Fruit fly (Drosophila melanogaster) whole organism, embryonic: ENCODE measurements around the gene Klp68D.

Experiments used
- Adf1 ChIP-seq: fragments of 200-800 bp; sonication (Bioruptor generic); IDR thresholded peaks from 2 replicates; pipeline ENCODE4 v1.3.6; 2022; ENCODE audit warnings: missing biosample characterization, missing genetic modification characterization
- B-H2 ChIP-seq: fragments of 200-800 bp; sonication (Bioruptor generic); optimal IDR thresholded peaks from 2 replicates; lab custom pipeline; 2018; ENCODE audit warnings: missing biosample characterization, mild to moderate bottlenecking, missing genetic modification characterization
- BEAF-32 ChIP-seq: fragments of 200-800 bp; sonication (Bioruptor generic); optimal IDR thresholded peaks from 3 replicates; lab custom pipeline; 2017; ENCODE audit warnings: missing biosample characterization, missing genetic modification characterization, mild to moderate bottlenecking, moderate library complexity, missing genetic modification reagents
- CG10274 ChIP-seq: fragments of 200-800 bp; sonication (Bioruptor generic); optimal IDR thresholded peaks from 3 replicates; lab custom pipeline; 2017; ENCODE audit warnings: missing biosample characterization, mild to moderate bottlenecking, missing genetic modification characterization
- CG10565 ChIP-seq: fragments of 200-800 bp; sonication (Bioruptor generic); optimal IDR thresholded peaks from 3 replicates; lab custom pipeline; 2016; ENCODE audit warnings: missing biosample characterization, mild to moderate bottlenecking, missing genetic modification characterization
- CG11085 ChIP-seq: fragments of 200-800 bp; sonication (Bioruptor generic); IDR thresholded peaks from 2 replicates; pipeline ENCODE4 v1.3.6; 2022; ENCODE audit warnings: missing biosample characterization, missing genetic modification characterization
- CG11504 ChIP-seq: fragments of 200-800 bp; sonication (Bioruptor generic); optimal IDR thresholded peaks from 3 replicates; lab custom pipeline; 2019; ENCODE audit warnings: missing biosample characterization, mild to moderate bottlenecking, missing genetic modification characterization, moderate library complexity
- CG12104 ChIP-seq: fragments of 200-800 bp; sonication (Bioruptor generic); optimal IDR thresholded peaks from 3 replicates; lab custom pipeline; 2016; ENCODE audit warnings: missing biosample characterization, missing genetic modification characterization
- CG12236 ChIP-seq: fragments of 200-800 bp; sonication (Bioruptor generic); optimal IDR thresholded peaks from 2 replicates; lab custom pipeline; 2016; ENCODE audit warnings: missing biosample characterization, missing genetic modification characterization
- CG13296 ChIP-seq: fragments of 200-800 bp; sonication (Bioruptor generic); optimal IDR thresholded peaks from 3 replicates; lab custom pipeline; 2018; ENCODE audit warnings: missing biosample characterization, mild to moderate bottlenecking, missing genetic modification characterization
- CG14667 ChIP-seq: fragments of 200-800 bp; sonication (Bioruptor generic); IDR thresholded peaks from 2 replicates; pipeline ENCODE4 v1.3.6; 2022; ENCODE audit warnings: missing biosample characterization, missing genetic modification characterization
- CG15479 ChIP-seq: fragments of 200-800 bp; sonication (Bioruptor generic); optimal IDR thresholded peaks from 3 replicates; lab custom pipeline; 2019; ENCODE audit warnings: missing biosample characterization, mild to moderate bottlenecking, missing genetic modification characterization, moderate library complexity
- CG17612 ChIP-seq: fragments of 200-800 bp; sonication (Bioruptor generic); IDR thresholded peaks from 2 replicates; pipeline ENCODE4 v1.3.6; 2022; ENCODE audit warnings: missing biosample characterization, missing genetic modification characterization
- CG1832 ChIP-seq: fragments of 200-800 bp; sonication (Bioruptor generic); optimal IDR thresholded peaks from 2 replicates; lab custom pipeline; 2017; ENCODE audit warnings: missing biosample characterization, mild to moderate bottlenecking, missing genetic modification characterization, inconsistent platforms
- CG18764 ChIP-seq: fragments of 200-800 bp; sonication (Bioruptor generic); optimal IDR thresholded peaks from 3 replicates; lab custom pipeline; 2016; ENCODE audit warnings: missing biosample characterization, missing genetic modification characterization
- CG3281 ChIP-seq: fragments of 200-800 bp; sonication (Bioruptor generic); optimal IDR thresholded peaks from 3 replicates; lab custom pipeline; 2017; ENCODE audit warnings: missing biosample characterization, mild to moderate bottlenecking, missing genetic modification characterization
- CG42726 ChIP-seq: fragments of 200-800 bp; sonication (Bioruptor generic); IDR thresholded peaks from 2 replicates; pipeline ENCODE4 v1.3.6; 2022; ENCODE audit warnings: missing biosample characterization, missing genetic modification characterization; ENCODE audit not compliant: partially characterized antibody
- CG6689 ChIP-seq: fragments of 200-800 bp; sonication (Bioruptor generic); IDR thresholded peaks from 2 replicates; pipeline ENCODE4 v1.3.6; 2022; ENCODE audit warnings: missing biosample characterization, missing genetic modification characterization
- CG6791 ChIP-seq: fragments of 200-800 bp; sonication (Bioruptor generic); IDR thresholded peaks from 3 replicates; pipeline ENCODE4 v1.3.6; 2022; ENCODE audit warnings: missing biosample characterization, missing genetic modification characterization; ENCODE audit not compliant: partially characterized antibody
- CG6813 ChIP-seq: fragments of 200-800 bp; sonication (Bioruptor generic); optimal IDR thresholded peaks from 2 replicates; lab custom pipeline; 2017; ENCODE audit warnings: missing biosample characterization, missing genetic modification characterization, mild to moderate bottlenecking, moderate library complexity, missing genetic modification reagents
- CG7786 ChIP-seq: fragments of 200-800 bp; sonication (Bioruptor generic); optimal IDR thresholded peaks from 2 replicates; lab custom pipeline; 2016; ENCODE audit warnings: missing biosample characterization, missing genetic modification characterization
- D19B ChIP-seq: fragments of 200-800 bp; sonication (Bioruptor generic); optimal IDR thresholded peaks from 2 replicates; lab custom pipeline; 2017; ENCODE audit warnings: missing biosample characterization, mild to moderate bottlenecking, missing genetic modification characterization
- Dref ChIP-seq: fragments of 200-800 bp; sonication (Bioruptor generic); IDR thresholded peaks from 2 replicates; pipeline ENCODE4 v1.3.6; 2022; ENCODE audit warnings: missing biosample characterization, missing genetic modification characterization
- Drgx ChIP-seq: fragments of 200-800 bp; sonication (Bioruptor generic); IDR thresholded peaks from 2 replicates; pipeline ENCODE4 v1.3.6; 2022; ENCODE audit warnings: missing biosample characterization, missing genetic modification characterization
- Eip74EF ChIP-seq, 2 experiments: fragments of 200-800 bp in 1 of 2; fragments of >200 bp in 1 of 2; sonication (Bioruptor generic) in 1 of 2; optimal IDR thresholded peaks; 2 replicates each; lab custom pipeline; 2017 to 2019; ENCODE audit warnings: missing biosample characterization in 2 of 2, missing genetic modification characterization in 2 of 2, mild to moderate bottlenecking in 1 of 2, moderate library complexity in 1 of 2
- H2.0 ChIP-seq: fragments of 200-800 bp; sonication (Bioruptor generic); IDR thresholded peaks from 2 replicates; pipeline ENCODE4 v1.3.6; 2022; ENCODE audit warnings: missing biosample characterization, missing genetic modification characterization
- Hmr ChIP-seq: fragments of 200-800 bp; sonication (Bioruptor generic); optimal IDR thresholded peaks from 3 replicates; lab custom pipeline; 2017; ENCODE audit warnings: mild to moderate bottlenecking, missing biosample characterization, missing genetic modification reagents, missing genetic modification characterization
- Hr39 ChIP-seq: fragments of >200 bp; optimal IDR thresholded peaks from 2 replicates; lab custom pipeline; 2017
- Mes4 ChIP-seq: fragments of 200-800 bp; sonication (Bioruptor generic); optimal IDR thresholded peaks from 2 replicates; lab custom pipeline; 2016; ENCODE audit warnings: missing biosample characterization, missing genetic modification characterization
- Rfx ChIP-seq: fragments of 200-800 bp; sonication (Bioruptor generic); IDR thresholded peaks from 2 replicates; pipeline ENCODE4 v1.3.6; 2022; ENCODE audit warnings: missing biosample characterization, missing genetic modification characterization
- Taf1 ChIP-seq: fragments of 200-800 bp; sonication (Bioruptor generic); IDR thresholded peaks from 2 replicates; pipeline ENCODE4 v1.3.6; 2022; ENCODE audit warnings: missing biosample characterization, missing genetic modification characterization
- Trl ChIP-seq, 3 experiments: fragments of >200 bp in 2 of 3; fragments of 200-800 bp in 1 of 3; sonication (Bioruptor generic) in 1 of 3; optimal IDR thresholded peaks; 2 replicates in 1 of 3; 3 replicates in 2 of 3; lab custom pipeline; 2016 to 2017; ENCODE audit warnings: missing biosample characterization in 1 of 3, missing genetic modification characterization in 1 of 3
- Xrp1 ChIP-seq: fragments of 200-800 bp; sonication (Bioruptor generic); IDR thresholded peaks from 2 replicates; pipeline ENCODE4 v1.3.6; 2022; ENCODE audit warnings: missing biosample characterization, missing genetic modification characterization
- ara ChIP-seq: fragments of 200-800 bp; sonication (Bioruptor generic); IDR thresholded peaks from 2 replicates; pipeline ENCODE4 v1.3.6; 2022; ENCODE audit warnings: missing biosample characterization, missing genetic modification characterization
- ato ChIP-seq: fragments of 200-800 bp; sonication (Bioruptor generic); IDR thresholded peaks from 2 replicates; pipeline ENCODE4 v1.3.6; 2022; ENCODE audit warnings: missing biosample characterization, missing genetic modification characterization; ENCODE audit not compliant: partially characterized antibody
- bcd ChIP-seq: fragments of 200-800 bp; sonication (Bioruptor generic); optimal IDR thresholded peaks from 2 replicates; lab custom pipeline; 2017; ENCODE audit warnings: missing biosample characterization, mild to moderate bottlenecking, missing genetic modification characterization
- cas ChIP-seq: fragments of 200-800 bp; sonication (Bioruptor generic); IDR thresholded peaks from 2 replicates; pipeline ENCODE4 v1.3.6; 2022; ENCODE audit warnings: missing biosample characterization, missing genetic modification characterization
- ci ChIP-seq: fragments of 200-800 bp; sonication (Bioruptor generic); IDR thresholded peaks from 3 replicates; pipeline ENCODE4 v1.3.6; 2022; ENCODE audit warnings: missing biosample characterization, missing genetic modification characterization
- danr ChIP-seq: fragments of 200-800 bp; sonication (Bioruptor generic); IDR thresholded peaks from 2 replicates; pipeline ENCODE4 v1.3.6; 2022; ENCODE audit warnings: missing biosample characterization, missing genetic modification characterization
- dm ChIP-seq: fragments of 200-800 bp; sonication (Bioruptor generic); optimal IDR thresholded peaks from 3 replicates; lab custom pipeline; 2016; ENCODE audit warnings: missing biosample characterization, missing genetic modification characterization
- dmrt11E ChIP-seq: fragments of 200-800 bp; sonication (Bioruptor generic); optimal IDR thresholded peaks from 3 replicates; lab custom pipeline; 2018; ENCODE audit warnings: missing biosample characterization, mild to moderate bottlenecking, missing genetic modification characterization, moderate library complexity
- ems ChIP-seq: fragments of 200-800 bp; sonication (Bioruptor generic); optimal IDR thresholded peaks from 3 replicates; lab custom pipeline; 2016; ENCODE audit warnings: missing biosample characterization, missing genetic modification characterization
- en ChIP-seq: fragments of 200-800 bp; sonication (Bioruptor generic); optimal IDR thresholded peaks from 2 replicates; lab custom pipeline; 2016; ENCODE audit warnings: missing biosample characterization, missing genetic modification characterization
- eve ChIP-seq, 2 experiments: fragments of >200 bp; optimal IDR thresholded peaks; 2 replicates each; lab custom pipeline; 2017; ENCODE audit warnings: missing biosample characterization in 2 of 2, missing genetic modification characterization in 2 of 2
- hb ChIP-seq: fragments of 200-800 bp; sonication (Bioruptor generic); IDR thresholded peaks from 3 replicates; pipeline ENCODE4 v1.3.6; 2022; ENCODE audit warnings: missing biosample characterization, missing genetic modification characterization; ENCODE audit not compliant: partially characterized antibody
- pzg ChIP-seq: fragments of 200-800 bp; sonication (Bioruptor generic); optimal IDR thresholded peaks from 3 replicates; lab custom pipeline; 2018; ENCODE audit warnings: missing biosample characterization, mild to moderate bottlenecking, missing genetic modification characterization, moderate library complexity
- sc ChIP-seq, 3 experiments: fragments of >200 bp in 2 of 3; fragments of 200-800 bp in 1 of 3; sonication (Bioruptor generic) in 1 of 3; optimal IDR thresholded peaks; 2 replicates in 2 of 3; 3 replicates in 1 of 3; lab custom pipeline; 2017; ENCODE audit warnings: mild to moderate bottlenecking in 1 of 3, missing biosample characterization in 1 of 3, missing genetic modification characterization in 1 of 3, missing genetic modification reagents in 1 of 3
- sr ChIP-seq: fragments of 200-800 bp; sonication (Bioruptor generic); IDR thresholded peaks from 3 replicates; pipeline ENCODE4 v1.3.6; 2022; ENCODE audit warnings: missing biosample characterization, missing genetic modification characterization
- stc ChIP-seq: fragments of 200-800 bp; sonication (Bioruptor generic); IDR thresholded peaks from 2 replicates; pipeline ENCODE4 v1.3.6; 2022; ENCODE audit warnings: missing biosample characterization, missing genetic modification characterization
- trh ChIP-seq: fragments of 200-800 bp; sonication (Bioruptor generic); optimal IDR thresholded peaks from 2 replicates; lab custom pipeline; 2016; ENCODE audit warnings: missing biosample characterization, missing genetic modification characterization
- unc-4 ChIP-seq: fragments of 200-800 bp; sonication (Bioruptor generic); IDR thresholded peaks from 2 replicates; pipeline ENCODE4 v1.3.6; 2022; ENCODE audit warnings: missing biosample characterization, missing genetic modification characterization; ENCODE audit not compliant: partially characterized antibody

Gene Klp68D

dm6 chr3L:11833296-11833717 lies 37.9 kb downstream of the Klp68D start, which contains the start of gene CycA (continued):
- TF ChIP-seq unc-4 (GFP tag; lab: Robert Waterston, UW) (peak; percentile 85), H2.0 (no peak), B-H2 (GFP tag; lab: Kevin White, UChicago) (no peak), Hr39 (lab: Kevin White, UChicago) (no peak), Mes4 (no peak), CG6791 (GFP tag; lab: Robert Waterston, UW) (peak; percentile 88), CG17612 (GFP tag; lab: Robert Waterston, UW) (no peak), Taf1 (GFP tag; lab: Robert Waterston, UW) (no peak), CG6813 (GFP tag; lab: Kevin White, UChicago) (no peak), sc (optimal IDR thresholded peaks at IDR 0.05; lab: Kevin White, UChicago) (no peak), sc (GFP tag; optimal IDR thresholded peaks at IDR 0.05; lab: Kevin White, UChicago) (no peak), CG3281 (GFP tag; lab: Kevin White, UChicago) (no peak), ems (GFP tag; lab: Kevin White, UChicago) (no peak), Xrp1 (GFP tag; lab: Robert Waterston, UW) (no peak), dmrt11E (tag; lab: Kevin White, UChicago) (no peak), Drgx (GFP tag; lab: Robert Waterston, UW) (no peak), bcd (GFP tag; lab: Kevin White, UChicago) (no peak), CG14667 (GFP tag; lab: Robert Waterston, UW) (no peak), BEAF-32 (GFP tag; lab: Kevin White, UChicago) (peak; percentile 93), Rfx (no peak), CG1832 (no peak), CG7786 (GFP tag; lab: Kevin White, UChicago) (no peak), CG13296 (GFP tag; lab: Kevin White, UChicago) (no peak), CG11504 (tag; lab: Kevin White, UChicago) (peak; percentile 61), hb (peak; percentile 76), Trl (optimal IDR thresholded peaks at IDR 0.05; lab: Kevin White, UChicago) (no peak), Trl (GFP tag; optimal IDR thresholded peaks at IDR 0.05; lab: Kevin White, UChicago) (peak; percentile 7), CG12236 (GFP tag; lab: Kevin White, UChicago) (no peak), en (no peak), CG6689 (GFP tag; lab: Robert Waterston, UW) (no peak), danr (GFP tag; lab: Robert Waterston, UW) (no peak), stc (GFP tag; lab: Robert Waterston, UW) (no peak), CG12104 (GFP tag; lab: Kevin White, UChicago) (no peak), Eip74EF (GFP tag; optimal IDR thresholded peaks at IDR 0.05; lab: Kevin White, UChicago) (no peak), Dref (GFP tag; lab: Robert Waterston, UW) (peak; percentile 95), eve (GFP tag; optimal IDR thresholded peaks at IDR 0.05; lab: Kevin White, UChicago) (no peak), CG10274 (GFP tag; lab: Kevin White, UChicago) (no peak), CG10565 (no peak), ato (GFP tag; lab: Robert Waterston, UW) (peak; percentile 85), CG11085 (no peak), trh (GFP tag; lab: Kevin White, UChicago) (no peak), Hmr (no peak), dm (GFP tag; lab: Kevin White, UChicago) (peak; percentile 45), CG42726 (GFP tag; lab: Robert Waterston, UW) (peak; percentile 91), CG15479 (GFP tag; lab: Kevin White, UChicago) (no peak), sr (GFP tag; lab: Robert Waterston, UW) (no peak), cas (no peak), pzg (peak; percentile 95), Adf1 (GFP tag; lab: Robert Waterston, UW) (no peak), ci (GFP tag; lab: Robert Waterston, UW) (no peak), D19B (GFP tag; lab: Kevin White, UChicago) (no peak), CG18764 (GFP tag; lab: Kevin White, UChicago) (no peak), ara (GFP tag; lab: Robert Waterston, UW) (no peak)
